Fruit fly (Drosophila melanogaster): Measurements from ENCODE around the gene ng1.

ng1 gene

dm6 chrX:3255569-3256309 is 13.5 kb downstream of the ng1 start (continued):
- TF ChIP-seq CG9797 (GFP tag; optimal IDR thresholded peaks at IDR 0.05) (peak; percentile 8), CG31388 (GFP tag; optimal IDR thresholded peaks at IDR 0.05) (peak; percentile 82), shn (GFP tag; optimal IDR thresholded peaks at IDR 0.05) (peak; percentile 93), vnd (GFP tag; IDR thresholded peaks at IDR 0.05; ENCODE audit: partially characterized antibody) (no peak), CG17829 (tag; optimal IDR thresholded peaks at IDR 0.05) (peak; percentile 81), jing (GFP tag; optimal IDR thresholded peaks at IDR 0.05) (peak; percentile 77), HmgZ (tag; optimal IDR thresholded peaks at IDR 0.05) (peak; percentile 92), CG10209 (GFP tag; optimal IDR thresholded peaks at IDR 0.05) (peak; percentile 97), CG14860 (GFP tag; IDR thresholded peaks at IDR 0.05; ENCODE audit: partially characterized antibody) (no peak; the same call in 2 of the 3 replicates), Vsx1 (GFP tag; optimal IDR thresholded peaks at IDR 0.05) (peak; percentile 94), CHES-1-like (GFP tag; optimal IDR thresholded peaks at IDR 0.05) (peak; percentile 96), run (tag; optimal IDR thresholded peaks at IDR 0.05) (peak; percentile 91), sob (GFP tag; IDR thresholded peaks at IDR 0.05) (peak; percentile 92), CG9932 (GFP tag; IDR thresholded peaks at IDR 0.05) (peak; percentile 93), Dad (GFP tag; optimal IDR thresholded peaks at IDR 0.05) (peak; percentile 86), Hr78 (GFP tag; optimal IDR thresholded peaks at IDR 0.05) (peak in 1 of 2 experiments; percentile 51), jumu (GFP tag; optimal IDR thresholded peaks at IDR 0.05) (peak; percentile 86), CG10431 (GFP tag; optimal IDR thresholded peaks at IDR 0.05) (peak; percentile 70), Taf1 (GFP tag; IDR thresholded peaks at IDR 0.05) (peak; percentile 85), CrebB (tag; optimal IDR thresholded peaks at IDR 0.05) (peak; percentile 87), ERR (GFP tag; optimal IDR thresholded peaks at IDR 0.05) (peak; percentile 79), CG2199 (GFP tag; IDR thresholded peaks at IDR 0.05) (no peak; the same call in 1 of the 3 replicates), CG3995 (GFP tag; optimal IDR thresholded peaks at IDR 0.05) (peak; percentile 72), lab (GFP tag; optimal IDR thresholded peaks at IDR 0.05) (peak; percentile 98), sisA (GFP tag; IDR thresholded peaks at IDR 0.05) (peak; percentile 91), al (GFP tag; IDR thresholded peaks at IDR 0.05) (peak; percentile 90), Opbp (GFP tag; IDR thresholded peaks at IDR 0.05; ENCODE audit: partially characterized antibody) (no peak), CG6765 (GFP tag; optimal IDR thresholded peaks at IDR 0.05) (peak; percentile 96), Fer3 (tag; optimal IDR thresholded peaks at IDR 0.05) (peak; percentile 95), pfk (GFP tag; optimal IDR thresholded peaks at IDR 0.05) (no peak), lola (GFP tag; optimal IDR thresholded peaks at IDR 0.05) (peak in 1 of 3 experiments; percentile 82), Nf-YB (GFP tag; optimal IDR thresholded peaks at IDR 0.05) (peak; percentile 81), grn (GFP tag; optimal IDR thresholded peaks at IDR 0.05) (peak; percentile 18), trem (tag; optimal IDR thresholded peaks at IDR 0.05) (peak; percentile 70), CG2712 (tag; optimal IDR thresholded peaks at IDR 0.05) (peak; percentile 88), salm (tag; optimal IDR thresholded peaks at IDR 0.05) (peak; percentile 91), MTF-1 (GFP tag; optimal IDR thresholded peaks at IDR 0.05; ENCODE audit: borderline replicate concordance) (peak; percentile 52), CG12155 (GFP tag; optimal IDR thresholded peaks at IDR 0.05) (peak; percentile 94), bbx (GFP tag; IDR thresholded peaks at IDR 0.05; ENCODE audit: partially characterized antibody) (no peak; the same call in 1 of the 2 replicates), Trl (optimal IDR thresholded peaks at IDR 0.05) (no peak), Trl (GFP tag; optimal IDR thresholded peaks at IDR 0.05) (peak; percentile 83), odd (GFP tag; optimal IDR thresholded peaks at IDR 0.05) (peak; percentile 96), Pdp1 (GFP tag; optimal IDR thresholded peaks at IDR 0.05) (peak; percentile 77 to 87), zfh1 (GFP tag; IDR thresholded peaks at IDR 0.05) (no peak; the same call in 1 of the 3 replicates), ara (GFP tag; IDR thresholded peaks at IDR 0.05) (peak; percentile 77), pan (optimal IDR thresholded peaks at IDR 0.05) (no peak), pan (GFP tag; optimal IDR thresholded peaks at IDR 0.05 in 1 of 2, IDR thresholded peaks at IDR 0.05 in 1 of 2) (peak in 1 of 2 experiments; percentile 93), kni (GFP tag; optimal IDR thresholded peaks at IDR 0.05) (peak; percentile 34)

All from whole organism, embryonic.